Fruit fly (Drosophila melanogaster): ENCODE data around the gene ph-d.
A peak's percentile ranks its signal among the peaks of the same experiment; 100 is the strongest.

The ph-d gene

DNA sequence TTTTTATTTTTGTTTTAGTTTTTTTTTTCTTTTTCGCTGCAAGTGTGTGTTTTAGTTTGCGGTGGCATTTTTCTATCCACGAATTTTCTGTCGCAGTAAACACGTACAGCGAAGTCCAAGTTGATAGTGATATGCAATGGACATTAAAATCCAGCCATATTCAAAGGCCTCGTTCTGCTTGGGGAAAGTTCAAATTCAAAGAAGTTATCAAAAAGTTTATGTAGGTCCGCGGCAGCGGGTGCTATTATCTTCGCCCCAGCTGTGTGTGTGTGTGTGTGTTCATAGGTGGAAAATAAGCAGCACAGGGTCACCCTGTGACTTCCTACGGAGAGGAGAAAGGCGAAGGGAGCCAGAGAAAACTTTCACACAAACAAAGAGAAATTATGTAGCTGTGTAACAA, 35.6 kb downstream of the ph-d start:
- peak; percentile 16 for TF ChIP-seq Sox14 (GFP tag; optimal IDR thresholded peaks at IDR 0.05)
- TF ChIP-seq Hr38 (GFP tag; optimal IDR thresholded peaks at IDR 0.05), result no peak
- TF ChIP-seq dac (GFP tag; optimal IDR thresholded peaks at IDR 0.05), result peak; percentile 73
- peak; percentile 46 for TF ChIP-seq OdsH (GFP tag; optimal IDR thresholded peaks at IDR 0.05)
- TF ChIP-seq CG8319 (GFP tag; optimal IDR thresholded peaks at IDR 0.05), result no peak
- no peak for TF ChIP-seq dsx (GFP tag; optimal IDR thresholded peaks at IDR 0.05; ENCODE audit: poor library complexity, severe bottlenecking)
- TF ChIP-seq ss (GFP tag; optimal IDR thresholded peaks at IDR 0.05), result no peak
- TF ChIP-seq Sox15 (GFP tag; optimal IDR thresholded peaks at IDR 0.05), result no peak
- TF ChIP-seq CG11294 (GFP tag; IDR thresholded peaks at IDR 0.05), result peak; percentile 82
- peak; percentile 75 for TF ChIP-seq Gug (GFP tag; IDR thresholded peaks at IDR 0.05)
- TF ChIP-seq Smox (GFP tag; optimal IDR thresholded peaks at IDR 0.05), result no peak
- peak; percentile 82 for TF ChIP-seq Eip78C (GFP tag)
- TF ChIP-seq achi (GFP tag; optimal IDR thresholded peaks at IDR 0.05), result peak; percentile 64
- no peak for TF ChIP-seq CG3032 (tag; optimal IDR thresholded peaks at IDR 0.05)
- no peak for TF ChIP-seq topi (GFP tag; optimal IDR thresholded peaks at IDR 0.05)
- peak; percentile 58 for TF ChIP-seq net (GFP tag; optimal IDR thresholded peaks at IDR 0.05)
- TF ChIP-seq Lpt (GFP tag; optimal IDR thresholded peaks at IDR 0.05), result peak; percentile 69
- TF ChIP-seq salr (GFP tag; optimal IDR thresholded peaks at IDR 0.05), result no peak
- TF ChIP-seq CG6808 (GFP tag; optimal IDR thresholded peaks at IDR 0.05), result no peak
- no peak for TF ChIP-seq fd59A (GFP tag; optimal IDR thresholded peaks at IDR 0.05)
- no peak for TF ChIP-seq CG9139 (GFP tag; optimal IDR thresholded peaks at IDR 0.05)
- no peak for TF ChIP-seq CG7368 (GFP tag; optimal IDR thresholded peaks at IDR 0.05)
- peak; percentile 2 for TF ChIP-seq esn (GFP tag; optimal IDR thresholded peaks at IDR 0.05)
- peak; percentile 92 for TF ChIP-seq eg (GFP tag; IDR thresholded peaks at IDR 0.05)
- no peak for TF ChIP-seq Eip75B (GFP tag; optimal IDR thresholded peaks at IDR 0.05)
- no peak for TF ChIP-seq Ets96B (tag; optimal IDR thresholded peaks at IDR 0.05)
- peak; percentile 79 for TF ChIP-seq CG6163 (GFP tag; IDR thresholded peaks at IDR 0.05)
- no peak for TF ChIP-seq cyc (GFP tag; optimal IDR thresholded peaks at IDR 0.05)
- TF ChIP-seq acj6 (GFP tag; optimal IDR thresholded peaks at IDR 0.05), result no peak
- no peak for TF ChIP-seq Met (GFP tag; optimal IDR thresholded peaks at IDR 0.05)
- TF ChIP-seq fkh (GFP tag; optimal IDR thresholded peaks at IDR 0.05), result no peak
- TF ChIP-seq CG4318 (GFP tag; optimal IDR thresholded peaks at IDR 0.05), result peak; percentile 63
- TF ChIP-seq spab (GFP tag; optimal IDR thresholded peaks at IDR 0.05), result no peak
- peak; percentile 81 for TF ChIP-seq Hr4 (GFP tag; optimal IDR thresholded peaks at IDR 0.05)
- peak; percentile 89 for TF ChIP-seq CG15336 (GFP tag; IDR thresholded peaks at IDR 0.05)
- no peak for TF ChIP-seq vri (GFP tag; optimal IDR thresholded peaks at IDR 0.05)
- TF ChIP-seq CG1621 (tag; optimal IDR thresholded peaks at IDR 0.05), result no peak
- TF ChIP-seq Ets21C (GFP tag; optimal IDR thresholded peaks at IDR 0.05), result no peak
- TF ChIP-seq CG16779 (tag; optimal IDR thresholded peaks at IDR 0.05), result no peak
- no peak for TF ChIP-seq lz (GFP tag; optimal IDR thresholded peaks at IDR 0.05)
- TF ChIP-seq pdm3 (GFP tag; optimal IDR thresholded peaks at IDR 0.05), result peak; percentile 49
- peak; percentile 86 for TF ChIP-seq CG8119 (GFP tag; IDR thresholded peaks at IDR 0.05)
- TF ChIP-seq CG32006 (GFP tag; optimal IDR thresholded peaks at IDR 0.05), result peak; percentile 76
- no peak for TF ChIP-seq Sox102F (GFP tag; optimal IDR thresholded peaks at IDR 0.05)
- no peak for TF ChIP-seq Blimp-1 (GFP tag; optimal IDR thresholded peaks at IDR 0.05)
- no peak for TF ChIP-seq CG34406 (GFP tag; optimal IDR thresholded peaks at IDR 0.05)
- no peak for TF ChIP-seq CG11762 (GFP tag; optimal IDR thresholded peaks at IDR 0.05; ENCODE audit: insufficient read depth)
- peak; percentile 58 for TF ChIP-seq CG3919 (GFP tag; optimal IDR thresholded peaks at IDR 0.05)
- TF ChIP-seq CG6854 (GFP tag; optimal IDR thresholded peaks at IDR 0.05), result no peak
- no peak for TF ChIP-seq CG11902 (GFP tag; optimal IDR thresholded peaks at IDR 0.05)
- TF ChIP-seq CG8632 (GFP tag; optimal IDR thresholded peaks at IDR 0.05), result no peak
- peak; percentile 73 for TF ChIP-seq svp (GFP tag)
- TF ChIP-seq CG10669 (GFP tag; optimal IDR thresholded peaks at IDR 0.05), result no peak

Data from whole organism, prepupa.